Fruit fly (Drosophila melanogaster) whole organism, adult: ENCODE data around the gene CG8064.

Experiments used
- CG14711 ChIP-seq: fragments of 200-800 bp; sonication (Bioruptor generic); optimal IDR thresholded peaks from 2 replicates; lab custom pipeline; 2018; ENCODE audit warnings: missing biosample characterization, mild to moderate bottlenecking, missing genetic modification characterization, moderate library complexity
- CG5204 ChIP-seq: fragments of 200-800 bp; sonication (Bioruptor generic); optimal IDR thresholded peaks from 2 replicates; lab custom pipeline; 2016; ENCODE audit warnings: missing biosample characterization, missing genetic modification characterization
- CG7045 ChIP-seq: fragments of 200-800 bp; sonication (Bioruptor generic); optimal IDR thresholded peaks from 2 replicates; lab custom pipeline; 2017; ENCODE audit warnings: missing biosample characterization, mild to moderate bottlenecking, missing genetic modification characterization
- Clk ChIP-seq: fragments of 200-800 bp; sonication (Bioruptor generic); optimal IDR thresholded peaks from 2 replicates; lab custom pipeline; 2017; ENCODE audit warnings: missing biosample characterization, missing genetic modification characterization
- Crg-1 ChIP-seq: fragments of 200-800 bp; sonication (Bioruptor generic); optimal IDR thresholded peaks from 2 replicates; lab custom pipeline; 2016; ENCODE audit warnings: missing biosample characterization, missing genetic modification characterization
- Hr96 ChIP-seq: fragments of 200-800 bp; sonication (Bioruptor generic); optimal IDR thresholded peaks from 2 replicates; lab custom pipeline; 2016; ENCODE audit warnings: missing biosample characterization, missing genetic modification characterization
- cic ChIP-seq: fragments of 200-800 bp; sonication (Bioruptor generic); optimal IDR thresholded peaks from 2 replicates; lab custom pipeline; 2017; ENCODE audit warnings: missing biosample characterization, mild to moderate bottlenecking, missing genetic modification characterization, moderate library complexity
- cnc ChIP-seq, 2 experiments: fragments of >200 bp; optimal IDR thresholded peaks; 2 replicates each; lab custom pipeline; 2017
- kay ChIP-seq: fragments of 200-800 bp; sonication (Bioruptor generic); peaks from one replicate; lab custom pipeline; 2016; ENCODE audit warnings: missing biosample characterization, missing genetic modification characterization, borderline replicate concordance
- tj ChIP-seq: fragments of 200-800 bp; sonication (Bioruptor generic); optimal IDR thresholded peaks from 3 replicates; lab custom pipeline; 2017; ENCODE audit warnings: missing biosample characterization, mild to moderate bottlenecking, missing genetic modification characterization, moderate library complexity

- TF ChIP-seq CG5204 (peak; percentile 18), CG7045 (GFP tag; lab: Kevin White, UChicago) (peak; percentile 13), tj (no peak), kay (GFP tag; lab: Kevin White, UChicago) (no peak), Clk (GFP tag; lab: Kevin White, UChicago) (no peak), Crg-1 (GFP tag; lab: Kevin White, UChicago) (no peak), cic (GFP tag; lab: Kevin White, UChicago) (peak; percentile 2), CG14711 (peak; percentile 70), Hr96 (GFP tag; lab: Kevin White, UChicago) (peak; percentile 1), cnc (optimal IDR thresholded peaks at IDR 0.05; lab: Kevin White, UChicago) (no peak)
These were observed 31.6 kb downstream of the CG8064 start for dm6 chr3R:18314824-18315690.
